Fruit fly (Drosophila melanogaster) whole organism, adult: ENCODE measurements around the gene Fkbp59.

Source experiments
- CG11617 ChIP-seq: fragments of 200-800 bp; sonication (Bioruptor generic); optimal IDR thresholded peaks from 2 replicates; lab custom pipeline; 2017; ENCODE audit warnings: mild to moderate bottlenecking, missing biosample characterization, missing genetic modification reagents, missing genetic modification characterization
- CG12768 ChIP-seq: fragments of 200-800 bp; sonication (Bioruptor generic); optimal IDR thresholded peaks from 2 replicates; lab custom pipeline; 2017; ENCODE audit warnings: missing biosample characterization, missing genetic modification characterization, mild to moderate bottlenecking, moderate library complexity, missing genetic modification reagents
- CG14711 ChIP-seq: fragments of 200-800 bp; sonication (Bioruptor generic); optimal IDR thresholded peaks from 2 replicates; lab custom pipeline; 2018; ENCODE audit warnings: missing biosample characterization, mild to moderate bottlenecking, missing genetic modification characterization, moderate library complexity
- CG1620 ChIP-seq: fragments of 200-800 bp; sonication (Bioruptor generic); optimal IDR thresholded peaks from 2 replicates; lab custom pipeline; 2016; ENCODE audit warnings: missing biosample characterization, missing genetic modification characterization
- CG33017 ChIP-seq: fragments of 200-800 bp; sonication (Bioruptor generic); optimal IDR thresholded peaks from 2 replicates; lab custom pipeline; 2018; ENCODE audit warnings: missing biosample characterization, mild to moderate bottlenecking, missing genetic modification characterization, moderate library complexity
- CG5204 ChIP-seq: fragments of 200-800 bp; sonication (Bioruptor generic); optimal IDR thresholded peaks from 2 replicates; lab custom pipeline; 2016; ENCODE audit warnings: missing biosample characterization, missing genetic modification characterization
- CG7045 ChIP-seq: fragments of 200-800 bp; sonication (Bioruptor generic); optimal IDR thresholded peaks from 2 replicates; lab custom pipeline; 2017; ENCODE audit warnings: missing biosample characterization, mild to moderate bottlenecking, missing genetic modification characterization
- CG7101 ChIP-seq: fragments of 200-800 bp; sonication (Bioruptor generic); optimal IDR thresholded peaks from 2 replicates; lab custom pipeline; 2018; ENCODE audit warnings: missing biosample characterization, mild to moderate bottlenecking, missing genetic modification characterization, moderate library complexity
- Clk ChIP-seq: fragments of 200-800 bp; sonication (Bioruptor generic); optimal IDR thresholded peaks from 2 replicates; lab custom pipeline; 2017; ENCODE audit warnings: missing biosample characterization, missing genetic modification characterization
- Crg-1 ChIP-seq: fragments of 200-800 bp; sonication (Bioruptor generic); optimal IDR thresholded peaks from 2 replicates; lab custom pipeline; 2016; ENCODE audit warnings: missing biosample characterization, missing genetic modification characterization
- Hr96 ChIP-seq: fragments of 200-800 bp; sonication (Bioruptor generic); optimal IDR thresholded peaks from 2 replicates; lab custom pipeline; 2016; ENCODE audit warnings: missing biosample characterization, missing genetic modification characterization
- Mnt ChIP-seq: fragments of 200-800 bp; sonication (Bioruptor generic); optimal IDR thresholded peaks from 2 replicates; lab custom pipeline; 2016; ENCODE audit warnings: missing biosample characterization, mild to moderate bottlenecking, missing genetic modification characterization
- bab1 ChIP-seq: fragments of 200-800 bp; sonication (Bioruptor generic); optimal IDR thresholded peaks from 3 replicates; lab custom pipeline; 2019; ENCODE audit warnings: missing biosample characterization, mild to moderate bottlenecking, missing genetic modification characterization, moderate library complexity
- cic ChIP-seq: fragments of 200-800 bp; sonication (Bioruptor generic); optimal IDR thresholded peaks from 2 replicates; lab custom pipeline; 2017; ENCODE audit warnings: missing biosample characterization, mild to moderate bottlenecking, missing genetic modification characterization, moderate library complexity
- cnc ChIP-seq, 2 experiments: fragments of >200 bp; optimal IDR thresholded peaks; 2 replicates each; lab custom pipeline; 2017
- kay ChIP-seq: fragments of 200-800 bp; sonication (Bioruptor generic); peaks from one replicate; lab custom pipeline; 2016; ENCODE audit warnings: missing biosample characterization, missing genetic modification characterization, borderline replicate concordance
- ovo ChIP-seq: fragments of 200-800 bp; sonication (Bioruptor generic); optimal IDR thresholded peaks from 2 replicates; lab custom pipeline; 2016; ENCODE audit warnings: missing biosample characterization, missing genetic modification characterization
- pad ChIP-seq: fragments of 200-800 bp; sonication (Bioruptor generic); optimal IDR thresholded peaks from 3 replicates; lab custom pipeline; 2017; ENCODE audit warnings: missing biosample characterization, missing genetic modification characterization, mild to moderate bottlenecking, moderate library complexity, missing genetic modification reagents
- tj ChIP-seq: fragments of 200-800 bp; sonication (Bioruptor generic); optimal IDR thresholded peaks from 3 replicates; lab custom pipeline; 2017; ENCODE audit warnings: missing biosample characterization, mild to moderate bottlenecking, missing genetic modification characterization, moderate library complexity
- toe ChIP-seq: fragments of 200-800 bp; sonication (Bioruptor generic); optimal IDR thresholded peaks from 2 replicates; lab custom pipeline; 2016; ENCODE audit warnings: missing biosample characterization, missing genetic modification characterization

Fkbp59 gene

dm6 chr2L:9903028-9903427, 15.2 kb downstream of the Fkbp59 start, which contains the start of gene Muc30E:
TSS of gene Muc30E (minus strand) at chr2L:9903128.
- TF ChIP-seq CG1620 (no peak), bab1 (GFP tag; lab: Kevin White, UChicago) (no peak), CG5204 (GFP tag; lab: Kevin White, UChicago) (no peak), cic (GFP tag; lab: Kevin White, UChicago) (no peak), pad (no peak)

- TF ChIP-seq pad (no peak), kay (peak; percentile 80)
These were observed 18.8 kb downstream of the Fkbp59 start for dm6 chr2L:9906641-9907040.

dm6 chr2L:9907320-9908256, 19.8 kb downstream of the Fkbp59 start:
- peak; percentile 35 for TF ChIP-seq Mnt (GFP tag; lab: Kevin White, UChicago)
- TF ChIP-seq CG11617 (GFP tag; lab: Kevin White, UChicago), result peak; percentile 5
- TF ChIP-seq kay, result peak; percentile 95
- no peak for TF ChIP-seq toe (GFP tag; lab: Kevin White, UChicago)
- peak; percentile 18 for TF ChIP-seq cic (GFP tag; lab: Kevin White, UChicago)

dm6 chr2L:9908468-9908967, 20.7 kb downstream of the Fkbp59 start, which contains the start of gene CG13124:
TSS of gene CG13124 (minus strand) at chr2L:9908633.
- TF ChIP-seq CG11617 (GFP tag; lab: Kevin White, UChicago) (no peak), bab1 (GFP tag; lab: Kevin White, UChicago) (no peak), Hr96 (GFP tag; lab: Kevin White, UChicago) (peak; percentile 6), Mnt (GFP tag; lab: Kevin White, UChicago) (peak; percentile 46), CG7101 (tag; lab: Kevin White, UChicago) (peak; percentile 31), CG14711 (peak; percentile 91), CG5204 (GFP tag; lab: Kevin White, UChicago) (no peak), CG33017 (tag; lab: Kevin White, UChicago) (peak; percentile 52), ovo (GFP tag; lab: Kevin White, UChicago) (no peak), cnc (optimal IDR thresholded peaks at IDR 0.05; lab: Kevin White, UChicago) (no peak), tj (peak; percentile 14), CG7045 (no peak), CG12768 (GFP tag; lab: Kevin White, UChicago) (no peak), Crg-1 (no peak), Clk (GFP tag; lab: Kevin White, UChicago) (no peak), CG1620 (no peak), kay (no peak), toe (GFP tag; lab: Kevin White, UChicago) (no peak), pad (no peak), cic (GFP tag; lab: Kevin White, UChicago) (peak; percentile 33)

dm6 chr2L:9911783-9912182, 24.0 kb downstream of the Fkbp59 start:
- TF ChIP-seq CG14711, result no peak
- no peak for TF ChIP-seq CG1620
- TF ChIP-seq Clk (GFP tag; lab: Kevin White, UChicago), result no peak
- TF ChIP-seq toe (GFP tag; lab: Kevin White, UChicago), result no peak
- TF ChIP-seq pad, result no peak
- peak; percentile 17 for TF ChIP-seq CG12768 (GFP tag; lab: Kevin White, UChicago)
- TF ChIP-seq CG5204 (GFP tag; lab: Kevin White, UChicago), result no peak
- TF ChIP-seq bab1 (GFP tag; lab: Kevin White, UChicago), result peak; percentile 24
- TF ChIP-seq Hr96 (GFP tag; lab: Kevin White, UChicago), result no peak

- TF ChIP-seq Mnt (GFP tag; lab: Kevin White, UChicago) (peak; percentile 17), CG14711 (peak; percentile 95), CG7045 (no peak), Hr96 (GFP tag; lab: Kevin White, UChicago) (peak; percentile 21)
These were observed 24.9 kb downstream of the Fkbp59 start, which contains the start of the genes Etl1 and Srp54 for dm6 chr2L:9912570-9913260. TSS of gene Etl1 (minus strand) at chr2L:9912608. TSS of gene Srp54 (plus strand) at chr2L:9912911.
